Worm (Caenorhabditis elegans) whole organism, L3 larva: ENCODE measurements around the gene Y17D7C.6.

Experiments
- R02D3.7 ChIP-seq: fragments of 150-350 bp; optimal IDR thresholded peaks from 2 replicates; lab custom pipeline; 2014; ENCODE audit warnings: missing biosample characterization, missing genetic modification characterization
- ama-1 ChIP-seq: fragments of 150-350 bp; optimal IDR thresholded peaks from 2 replicates; lab custom pipeline; 2018
- ceh-9 ChIP-seq: sonication (generic microtip); optimal IDR thresholded peaks from 2 replicates; lab custom pipeline; 2018; ENCODE audit warnings: missing biosample characterization, missing genetic modification characterization
- daf-12 ChIP-seq: fragments of 150-350 bp; optimal IDR thresholded peaks from 2 replicates; lab custom pipeline; 2014; ENCODE audit warnings: missing biosample characterization, missing genetic modification reagents, missing genetic modification characterization
- egl-27 ChIP-seq: sonication (generic microtip); optimal IDR thresholded peaks from 4 replicates; lab custom pipeline; 2017; ENCODE audit warnings: missing biosample characterization, missing genetic modification reagents, missing genetic modification characterization
- egl-5 ChIP-seq: fragments of 150-350 bp; optimal IDR thresholded peaks from 2 replicates; lab custom pipeline; 2017; ENCODE audit warnings: missing biosample characterization, missing genetic modification reagents, missing genetic modification characterization, inconsistent platforms
- elt-1 ChIP-seq: fragments of 150-350 bp; optimal IDR thresholded peaks from 2 replicates; lab custom pipeline; 2014; ENCODE audit warnings: missing biosample characterization, missing genetic modification characterization
- eor-1 ChIP-seq, 2 experiments: fragments of 150-350 bp; optimal IDR thresholded peaks; 2 replicates each; lab custom pipeline; 2014 to 2018; ENCODE audit warnings: missing biosample characterization in 2 of 2, missing genetic modification characterization in 2 of 2
- fos-1 ChIP-seq: fragments of 150-350 bp; optimal IDR thresholded peaks from 2 replicates; lab custom pipeline; 2014; ENCODE audit warnings: missing biosample characterization, missing genetic modification characterization
- hmg-11 ChIP-seq: sonication (generic microtip); optimal IDR thresholded peaks from 2 replicates; lab custom pipeline; 2016; ENCODE audit warnings: missing genetic modification characterization, missing compliant biosample characterization
- jun-1 ChIP-seq: fragments of 150-350 bp; optimal IDR thresholded peaks from 2 replicates; lab custom pipeline; 2014; ENCODE audit warnings: missing biosample characterization, missing genetic modification reagents, missing genetic modification characterization
- lin-39 ChIP-seq: fragments of 150-350 bp; optimal IDR thresholded peaks from 2 replicates; lab custom pipeline; 2018; ENCODE audit warnings: missing biosample characterization, missing genetic modification reagents, missing genetic modification characterization
- lsy-12 ChIP-seq: sonication (generic microtip); optimal IDR thresholded peaks from 2 replicates; lab custom pipeline; 2016; ENCODE audit warnings: mild to moderate bottlenecking, missing genetic modification characterization, missing compliant biosample characterization
- mdl-1 ChIP-seq: fragments of 150-350 bp; optimal IDR thresholded peaks from 2 replicates; lab custom pipeline; 2014; ENCODE audit warnings: missing biosample characterization, missing genetic modification characterization
- mml-1 ChIP-seq: fragments of 150-350 bp; sonication (generic microtip); optimal IDR thresholded peaks from 3 replicates; lab custom pipeline; 2014; ENCODE audit warnings: missing biosample characterization, missing genetic modification characterization
- nfya-1 ChIP-seq: sonication (generic microtip); optimal IDR thresholded peaks from 2 replicates; lab custom pipeline; 2017; ENCODE audit warnings: missing genetic modification characterization, mild to moderate bottlenecking, missing compliant biosample characterization, antibody characterized with exemption, moderate library complexity; ENCODE audit not compliant: insufficient read depth
- nhr-11 ChIP-seq: fragments of 150-350 bp; optimal IDR thresholded peaks from 2 replicates; lab custom pipeline; 2014; ENCODE audit warnings: missing biosample characterization, missing genetic modification characterization
- nhr-23 ChIP-seq: fragments of 150-350 bp; optimal IDR thresholded peaks from 2 replicates; lab custom pipeline; 2014; ENCODE audit warnings: missing biosample characterization, missing genetic modification reagents, missing genetic modification characterization
- nhr-237 ChIP-seq: fragments of 150-350 bp; optimal IDR thresholded peaks from 2 replicates; lab custom pipeline; 2014; ENCODE audit warnings: missing biosample characterization, missing genetic modification characterization
- nhr-25 ChIP-seq: sonication (generic microtip); optimal IDR thresholded peaks from 2 replicates; lab custom pipeline; 2017; ENCODE audit warnings: missing biosample characterization, missing genetic modification characterization
- nhr-28 ChIP-seq: fragments of 150-350 bp; optimal IDR thresholded peaks from 2 replicates; lab custom pipeline; 2014; ENCODE audit warnings: missing biosample characterization, missing genetic modification characterization
- nhr-43 ChIP-seq: sonication (generic microtip); optimal IDR thresholded peaks from 2 replicates; lab custom pipeline; 2016; ENCODE audit warnings: mild to moderate bottlenecking, missing genetic modification characterization, missing compliant biosample characterization; ENCODE audit not compliant: poor library complexity, severe bottlenecking
- nhr-67 ChIP-seq: fragments of 150-350 bp; optimal IDR thresholded peaks from 2 replicates; lab custom pipeline; 2014; ENCODE audit warnings: missing biosample characterization, missing genetic modification characterization
- nhr-76 ChIP-seq: fragments of 150-350 bp; sonication (generic microtip); optimal IDR thresholded peaks from 5 replicates; lab custom pipeline; 2014; ENCODE audit warnings: missing biosample characterization, missing genetic modification characterization
- nhr-77 ChIP-seq: fragments of 150-350 bp; optimal IDR thresholded peaks from 2 replicates; lab custom pipeline; 2014; ENCODE audit warnings: missing biosample characterization, missing genetic modification characterization
- pqm-1 ChIP-seq: fragments of 150-350 bp; optimal IDR thresholded peaks from 2 replicates; lab custom pipeline; 2017; ENCODE audit warnings: missing biosample characterization, missing genetic modification characterization, inconsistent platforms
- sea-2 ChIP-seq: fragments of 150-350 bp; sonication (generic microtip); optimal IDR thresholded peaks from 4 replicates; lab custom pipeline; 2014; ENCODE audit warnings: missing biosample characterization, missing genetic modification reagents, missing genetic modification characterization
- skn-1 ChIP-seq: fragments of 150-350 bp; optimal IDR thresholded peaks from 2 replicates; lab custom pipeline; 2014; ENCODE audit warnings: missing biosample characterization, missing genetic modification characterization
- snpc-4 ChIP-seq: fragments of 150-350 bp; optimal IDR thresholded peaks from 2 replicates; lab custom pipeline; 2014; ENCODE audit warnings: missing biosample characterization, missing genetic modification characterization
- tbx-2 ChIP-seq: sonication (generic microtip); optimal IDR thresholded peaks from 2 replicates; lab custom pipeline; 2016; ENCODE audit warnings: mild to moderate bottlenecking, missing genetic modification characterization, missing compliant biosample characterization
- unc-39 ChIP-seq: sonication (generic microtip); optimal IDR thresholded peaks from 4 replicates; lab custom pipeline; 2017; ENCODE audit warnings: missing biosample characterization, missing genetic modification characterization
- unc-62 ChIP-seq: fragments of 150-350 bp; sonication (generic microtip); optimal IDR thresholded peaks from 4 replicates; lab custom pipeline; 2014; ENCODE audit warnings: missing biosample characterization, missing genetic modification reagents, missing genetic modification characterization
- zag-1 ChIP-seq: fragments of 150-350 bp; optimal IDR thresholded peaks from 2 replicates; lab custom pipeline; 2014; ENCODE audit warnings: missing biosample characterization, missing genetic modification characterization
- ztf-11 ChIP-seq: fragments of 150-350 bp; optimal IDR thresholded peaks from 2 replicates; lab custom pipeline; 2014; ENCODE audit warnings: missing biosample characterization, missing genetic modification characterization
- ztf-4 ChIP-seq: fragments of 150-350 bp; optimal IDR thresholded peaks from 2 replicates; lab custom pipeline; 2014; ENCODE audit warnings: missing biosample characterization, missing genetic modification characterization

Gene Y17D7C.6

ce11 chrV:18723604-18724003, 14.0 kb downstream of the Y17D7C.6 start (continued):
- TF ChIP-seq nhr-67 (tag; lab: Kevin White, UChicago) = no peak
- TF ChIP-seq nhr-11 (tag; lab: Kevin White, UChicago) = no peak
- no peak for TF ChIP-seq nhr-77
- TF ChIP-seq mml-1 (tag; lab: Kevin White, UChicago) = no peak
- TF ChIP-seq mdl-1 = no peak
- no peak for TF ChIP-seq fos-1 (tag; lab: Kevin White, UChicago)
- TF ChIP-seq daf-12 (tag; lab: Kevin White, UChicago) = no peak
- TF ChIP-seq snpc-4 = peak; percentile 81
- TF ChIP-seq lsy-12 (tag; lab: Kevin White, UChicago) = no peak
- peak; percentile 13 for TF ChIP-seq ceh-9 (tag; lab: Kevin White, UChicago)
- no peak for TF ChIP-seq egl-27 (tag; lab: Kevin White, UChicago)
- no peak for TF ChIP-seq eor-1 (tag; optimal IDR thresholded peaks at IDR 0.05; lab: Kevin White, UChicago)
- no peak for TF ChIP-seq zag-1 (tag; lab: Kevin White, UChicago)
- TF ChIP-seq egl-5 (tag; lab: Kevin White, UChicago) = peak; percentile 98
- TF ChIP-seq ama-1 = peak; percentile 39
- no peak for TF ChIP-seq elt-1 (tag; lab: Kevin White, UChicago)
- peak; percentile 12 for TF ChIP-seq nhr-25 (tag; lab: Kevin White, UChicago)
- no peak for TF ChIP-seq nhr-28
- peak; percentile 94 for TF ChIP-seq hmg-11 (tag; lab: Kevin White, UChicago)
- peak; percentile 86 for TF ChIP-seq nhr-23 (tag; lab: Kevin White, UChicago)
- TF ChIP-seq skn-1 = peak; percentile 55
- no peak for TF ChIP-seq sea-2 (GFP tag; lab: Kevin White, UChicago)
- TF ChIP-seq nhr-76 (tag; lab: Kevin White, UChicago) = no peak
- no peak for TF ChIP-seq ztf-4 (tag; lab: Kevin White, UChicago)
- TF ChIP-seq unc-62 (GFP tag; lab: Kevin White, UChicago) = no peak

ce11 chrV:18724076-18724475, 14.5 kb downstream of the Y17D7C.6 start:
- TF ChIP-seq tbx-2 (no peak), unc-39 (no peak), mdl-1 (no peak), ztf-11 (tag; lab: Kevin White, UChicago) (no peak), nhr-25 (tag; lab: Kevin White, UChicago) (no peak), pqm-1 (no peak), elt-1 (tag; lab: Kevin White, UChicago) (no peak), jun-1 (tag; lab: Kevin White, UChicago) (no peak), ztf-4 (tag; lab: Kevin White, UChicago) (no peak)
- TF ChIP-seq, all 47 proteins: peak for 0

ce11 chrV:18725858-18726257, 16.2 kb downstream of the Y17D7C.6 start:
- TF ChIP-seq R02D3.7 (tag; lab: Kevin White, UChicago) (no peak), nfya-1 (no peak), hmg-11 (tag; lab: Kevin White, UChicago) (no peak), nhr-237 (tag; lab: Kevin White, UChicago) (no peak), unc-62 (GFP tag; lab: Kevin White, UChicago) (no peak)

- TF ChIP-seq nhr-43 (no peak), nhr-67 (tag; lab: Kevin White, UChicago) (no peak)
Measured at ce11 chrV:18729324-18729924, 19.8 kb downstream of the Y17D7C.6 start, which contains the start of gene asp-19. Gene asp-19, minus strand, starts transcription at chrV:18729374.

- TF ChIP-seq nhr-76 (tag; lab: Kevin White, UChicago) (no peak), lin-39 (tag; lab: Kevin White, UChicago) (no peak), nhr-77 (no peak), hmg-11 (tag; lab: Kevin White, UChicago) (no peak), sea-2 (GFP tag; lab: Kevin White, UChicago) (no peak), elt-1 (tag; lab: Kevin White, UChicago) (no peak), nhr-25 (tag; lab: Kevin White, UChicago) (no peak), skn-1 (no peak), daf-12 (tag; lab: Kevin White, UChicago) (no peak)
Measured at ce11 chrV:18731579-18732041, 22.0 kb downstream of the Y17D7C.6 start, which contains the start of the genes asp-18 and scl-19. Gene asp-18, minus strand, starts transcription at chrV:18731679. Gene scl-19, plus strand, starts transcription at chrV:18731991.
